Worm (Caenorhabditis elegans) whole organism, L1 larva: Measurements from ENCODE around the gene spc-2.

Experiments
- C04F5.9 ChIP-seq: sonication (generic microtip); optimal IDR thresholded peaks from 2 replicates; lab custom pipeline; 2016; ENCODE audit warnings: missing genetic modification characterization, missing compliant biosample characterization
- C16A3.4 ChIP-seq: fragments of 150-350 bp; optimal IDR thresholded peaks from 2 replicates; lab custom pipeline; 2014; ENCODE audit warnings: missing biosample characterization, missing genetic modification characterization
- F16B12.6 ChIP-seq: fragments of 150-350 bp; optimal IDR thresholded peaks from 2 replicates; lab custom pipeline; 2014; ENCODE audit warnings: missing biosample characterization, missing genetic modification characterization
- aha-1 ChIP-seq: fragments of 150-350 bp; optimal IDR thresholded peaks from 2 replicates; lab custom pipeline; 2014; ENCODE audit warnings: missing biosample characterization, missing genetic modification characterization
- ama-1 ChIP-seq: fragments of 150-350 bp; optimal IDR thresholded peaks from 2 replicates; lab custom pipeline; 2014
- ceh-63 ChIP-seq: fragments of 200-800 bp; sonication (Bioruptor generic); optimal IDR thresholded peaks from 2 replicates; lab custom pipeline; 2018; ENCODE audit warnings: mild to moderate bottlenecking, missing genetic modification characterization, missing compliant biosample characterization
- ces-1 ChIP-seq: fragments of 150-350 bp; optimal IDR thresholded peaks from 2 replicates; lab custom pipeline; 2014; ENCODE audit warnings: missing biosample characterization, missing genetic modification reagents, missing genetic modification characterization
- dpl-1 ChIP-seq, 3 experiments: fragments of 150-350 bp in 2 of 3; sonication (generic microtip) in 1 of 3; optimal IDR thresholded peaks; 2 replicates each; lab custom pipeline; 2014 to 2017; ENCODE audit warnings: missing biosample characterization in 3 of 3, missing genetic modification characterization in 3 of 3, missing genetic modification reagents in 3 of 3
- efl-1 ChIP-seq, 4 experiments: fragments of 150-350 bp; optimal IDR thresholded peaks in 3 of 4; peaks in 1 of 4; 1 replicate in 1 of 4; 2 replicates in 3 of 4; lab custom pipeline; 2014; ENCODE audit warnings: missing biosample characterization in 2 of 4, missing genetic modification characterization in 2 of 4, missing genetic modification reagents in 2 of 4
- egl-13 ChIP-seq: sonication (generic microtip); optimal IDR thresholded peaks from 2 replicates; lab custom pipeline; 2016; ENCODE audit warnings: missing genotype, missing genetic modification reagents, missing genetic modification characterization, missing compliant biosample characterization
- elt-2 ChIP-seq: sonication (generic microtip); optimal IDR thresholded peaks from 2 replicates; lab custom pipeline; 2016; ENCODE audit warnings: missing genetic modification characterization, mild to moderate bottlenecking, inconsistent platforms, missing compliant biosample characterization, missing genetic modification reagents
- elt-3 ChIP-seq, 6 experiments: fragments of 150-350 bp in 1 of 6; sonication (generic microtip); optimal IDR thresholded peaks; 2 replicates each; lab custom pipeline; 2017 to 2018; ENCODE audit warnings: missing biosample characterization in 6 of 6, missing genetic modification characterization in 6 of 6, inconsistent platforms in 1 of 6
- ets-5 ChIP-seq: fragments of 200-800 bp; sonication (Bioruptor generic); IDR thresholded peaks from 2 replicates; pipeline ENCODE4 v1.3.6; 2022; ENCODE audit warnings: missing genetic modification characterization, missing compliant biosample characterization
- fkh-10 ChIP-seq: sonication (generic microtip); optimal IDR thresholded peaks from 2 replicates; lab custom pipeline; 2017; ENCODE audit warnings: missing biosample characterization, missing genetic modification reagents, missing genetic modification characterization
- fos-1 ChIP-seq: fragments of 150-350 bp; optimal IDR thresholded peaks from 2 replicates; lab custom pipeline; 2014; ENCODE audit warnings: missing biosample characterization, missing genetic modification characterization
- grh-1 ChIP-seq: fragments of 200-800 bp; sonication (Bioruptor generic); IDR thresholded peaks from 2 replicates; pipeline ENCODE4 v1.3.6; 2022; ENCODE audit warnings: missing genetic modification reagents, missing genetic modification characterization, missing compliant biosample characterization
- hlh-17 ChIP-seq: fragments of 200-800 bp; sonication (Bioruptor generic); optimal IDR thresholded peaks from 2 replicates; lab custom pipeline; 2018; ENCODE audit warnings: missing genetic modification characterization, mild to moderate bottlenecking, missing compliant biosample characterization, moderate library complexity, borderline replicate concordance
- hpl-2 ChIP-seq: fragments of 150-350 bp; optimal IDR thresholded peaks from 2 replicates; lab custom pipeline; 2014; ENCODE audit warnings: missing biosample characterization, missing genetic modification reagents, missing genetic modification characterization
- jun-1 ChIP-seq: fragments of 150-350 bp; optimal IDR thresholded peaks from 2 replicates; lab custom pipeline; 2014; ENCODE audit warnings: missing biosample characterization, missing genetic modification reagents, missing genetic modification characterization
- lin-14 ChIP-seq: fragments of 200-800 bp; sonication (Bioruptor generic); optimal IDR thresholded peaks from 2 replicates; lab custom pipeline; 2018; ENCODE audit warnings: mild to moderate bottlenecking, missing genetic modification characterization, moderate library complexity, missing compliant biosample characterization
- lin-15B ChIP-seq: fragments of 150-350 bp; sonication (generic microtip); optimal IDR thresholded peaks from 3 replicates; lab custom pipeline; 2014; ENCODE audit warnings: missing biosample characterization, missing genetic modification characterization
- lin-35 ChIP-seq, 2 experiments: fragments of 150-350 bp; optimal IDR thresholded peaks; 2 replicates each; lab custom pipeline; 2014; ENCODE audit warnings: missing biosample characterization in 2 of 2, missing genetic modification characterization in 2 of 2, missing genetic modification reagents in 2 of 2
- lir-3 ChIP-seq: sonication (generic microtip); optimal IDR thresholded peaks from 2 replicates; lab custom pipeline; 2016; ENCODE audit warnings: mild to moderate bottlenecking, missing genetic modification characterization, moderate library complexity, missing compliant biosample characterization; ENCODE audit not compliant: poor library complexity
- lsy-2 ChIP-seq, 2 experiments: fragments of 150-350 bp; optimal IDR thresholded peaks; 2 replicates each; lab custom pipeline; 2014; ENCODE audit warnings: missing biosample characterization in 2 of 2, missing genetic modification characterization in 2 of 2
- mdl-1 ChIP-seq, 2 experiments: fragments of 150-350 bp; optimal IDR thresholded peaks; 2 replicates each; lab custom pipeline; 2014 to 2017; ENCODE audit warnings: missing biosample characterization in 2 of 2, missing genetic modification characterization in 2 of 2, inconsistent platforms in 1 of 2
- mef-2 ChIP-seq: fragments of 150-350 bp; optimal IDR thresholded peaks from 2 replicates; lab custom pipeline; 2014; ENCODE audit warnings: missing biosample characterization, missing genetic modification characterization
- mep-1 ChIP-seq: fragments of 150-350 bp; optimal IDR thresholded peaks from 2 replicates; lab custom pipeline; 2014; ENCODE audit warnings: missing biosample characterization, missing genetic modification characterization
- nhr-11 ChIP-seq: fragments of 150-350 bp; optimal IDR thresholded peaks from 2 replicates; lab custom pipeline; 2014; ENCODE audit warnings: missing biosample characterization, missing genetic modification characterization
- nhr-12 ChIP-seq: sonication (generic microtip); optimal IDR thresholded peaks from 2 replicates; lab custom pipeline; 2017; ENCODE audit warnings: missing biosample characterization, missing genetic modification characterization
- nhr-20 ChIP-seq: sonication (generic microtip); optimal IDR thresholded peaks from 2 replicates; lab custom pipeline; 2016; ENCODE audit warnings: mild to moderate bottlenecking, missing genetic modification characterization, missing compliant biosample characterization
- nhr-237 ChIP-seq: fragments of 150-350 bp; optimal IDR thresholded peaks from 2 replicates; lab custom pipeline; 2014; ENCODE audit warnings: missing biosample characterization, missing genetic modification characterization
- nhr-47 ChIP-seq: sonication (generic microtip); optimal IDR thresholded peaks from 2 replicates; lab custom pipeline; 2016; ENCODE audit warnings: mild to moderate bottlenecking, missing genetic modification characterization, moderate library complexity, missing compliant biosample characterization
- nhr-77 ChIP-seq: fragments of 150-350 bp; optimal IDR thresholded peaks from 2 replicates; lab custom pipeline; 2014; ENCODE audit warnings: missing biosample characterization, missing genetic modification characterization
- nhr-85 ChIP-seq: sonication (generic microtip); peaks from one replicate; lab custom pipeline; 2016; ENCODE audit warnings: missing genetic modification characterization, inconsistent platforms, missing compliant biosample characterization
- nhr-90 ChIP-seq: sonication (generic microtip); optimal IDR thresholded peaks from 2 replicates; lab custom pipeline; 2016; ENCODE audit warnings: mild to moderate bottlenecking, missing genetic modification characterization, missing compliant biosample characterization; ENCODE audit not compliant: poor library complexity
- pax-3 ChIP-seq: fragments of 200-800 bp; sonication (Bioruptor generic); optimal IDR thresholded peaks from 2 replicates; lab custom pipeline; 2018; ENCODE audit warnings: mild to moderate bottlenecking, missing genetic modification characterization, moderate library complexity, missing compliant biosample characterization
- pqm-1 ChIP-seq: sonication (generic microtip); optimal IDR thresholded peaks from 3 replicates; lab custom pipeline; 2017; ENCODE audit warnings: missing biosample characterization, missing genetic modification characterization
- rnt-1 ChIP-seq: sonication (generic microtip); optimal IDR thresholded peaks from 2 replicates; lab custom pipeline; 2016; ENCODE audit warnings: mild to moderate bottlenecking, missing genetic modification characterization, moderate library complexity, missing compliant biosample characterization
- snu-23 ChIP-seq: sonication (generic microtip); optimal IDR thresholded peaks from 2 replicates; lab custom pipeline; 2016; ENCODE audit warnings: missing genetic modification characterization, missing compliant biosample characterization
- sox-4 ChIP-seq: sonication (generic microtip); optimal IDR thresholded peaks from 2 replicates; lab custom pipeline; 2016; ENCODE audit warnings: missing genetic modification characterization, missing compliant biosample characterization
- sptf-1 ChIP-seq: fragments of 150-350 bp; optimal IDR thresholded peaks from 2 replicates; lab custom pipeline; 2014; ENCODE audit warnings: missing biosample characterization, missing genetic modification characterization
- swsn-7 ChIP-seq: sonication (generic microtip); optimal IDR thresholded peaks from 2 replicates; lab custom pipeline; 2016; ENCODE audit warnings: missing genetic modification characterization, missing compliant biosample characterization
- tbx-2 ChIP-seq: sonication (generic microtip); optimal IDR thresholded peaks from 2 replicates; lab custom pipeline; 2016; ENCODE audit warnings: missing genetic modification characterization, missing compliant biosample characterization
- tlp-1 ChIP-seq: fragments of 150-350 bp; optimal IDR thresholded peaks from 2 replicates; lab custom pipeline; 2014; ENCODE audit warnings: missing biosample characterization, missing genetic modification characterization
- unc-130 ChIP-seq: fragments of 150-350 bp; optimal IDR thresholded peaks from 2 replicates; lab custom pipeline; 2017; ENCODE audit warnings: missing biosample characterization, missing genetic modification characterization, inconsistent platforms
- unc-30 ChIP-seq: sonication (generic microtip); optimal IDR thresholded peaks from 2 replicates; lab custom pipeline; 2017; ENCODE audit warnings: missing biosample characterization, missing genetic modification characterization
- unc-62 ChIP-seq: fragments of 150-350 bp; optimal IDR thresholded peaks from 2 replicates; lab custom pipeline; 2014; ENCODE audit warnings: missing biosample characterization, missing genetic modification reagents, missing genetic modification characterization
- unc-98 ChIP-seq: fragments of 200-800 bp; sonication (Bioruptor generic); IDR thresholded peaks from 2 replicates; pipeline ENCODE4 v1.3.6; 2022; ENCODE audit warnings: missing genetic modification characterization, missing compliant biosample characterization
- vab-15 ChIP-seq: sonication (generic microtip); optimal IDR thresholded peaks from 2 replicates; lab custom pipeline; 2017; ENCODE audit warnings: missing genotype, mild to moderate bottlenecking, missing genetic modification characterization, missing compliant biosample characterization
- xbp-1 ChIP-seq: sonication (generic microtip); optimal IDR thresholded peaks from 2 replicates; lab custom pipeline; 2016; ENCODE audit warnings: missing genetic modification characterization, missing compliant biosample characterization
- zag-1 ChIP-seq: fragments of 150-350 bp; optimal IDR thresholded peaks from 2 replicates; lab custom pipeline; 2014; ENCODE audit warnings: missing biosample characterization, missing genetic modification characterization
- ztf-4 ChIP-seq: fragments of 150-350 bp; optimal IDR thresholded peaks from 2 replicates; lab custom pipeline; 2014; ENCODE audit warnings: missing biosample characterization, missing genetic modification characterization

spc-2 gene

DNA sequence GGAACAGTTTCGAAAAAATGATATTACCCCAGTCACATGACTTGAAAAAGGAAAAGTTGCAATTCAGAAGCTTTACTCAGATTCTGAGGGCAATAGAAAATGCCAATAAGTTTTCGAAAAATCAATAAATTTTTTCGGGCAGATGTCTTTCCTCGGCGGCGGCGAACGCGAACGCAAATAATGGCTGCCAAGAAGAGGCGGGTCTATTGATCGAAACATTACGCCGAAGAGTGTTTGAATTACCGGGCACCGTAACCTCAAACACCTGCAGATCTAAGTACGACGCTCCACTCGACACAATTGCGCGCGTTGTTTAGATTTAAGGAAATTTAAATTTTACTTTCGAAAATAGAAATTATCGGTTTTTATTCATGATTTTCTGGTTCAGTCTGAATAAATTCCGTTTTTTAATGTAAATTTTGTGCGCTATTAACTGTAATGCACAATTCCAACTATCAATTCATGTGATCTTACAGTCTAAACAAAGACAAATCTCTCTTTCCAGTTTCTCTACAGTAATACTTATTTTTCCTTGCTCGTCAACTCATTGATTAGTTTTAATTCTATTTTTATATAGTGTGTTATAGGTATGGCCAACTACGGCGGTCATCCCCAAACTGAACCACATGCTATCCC lies 17.8 kb upstream of the spc-2 start, which contains the start of gene prp-8:
Gene prp-8 (plus strand): TSS at position 586 of the 636 bp plus-strand sequence.
- TF ChIP-seq tbx-2 (peak; percentile 88), fos-1 (tag; lab: Kevin White, UChicago) (peak; percentile 67), zag-1 (tag; lab: Kevin White, UChicago) (no peak), lir-3 (tag; lab: Kevin White, UChicago) (peak; percentile 52), swsn-7 (peak; percentile 87), ces-1 (GFP tag; lab: Kevin White, UChicago) (no peak), lin-35 (GFP tag; optimal IDR thresholded peaks at IDR 0.05; lab: Kevin White, UChicago) (peak; percentile 95), unc-62 (GFP tag; lab: Kevin White, UChicago) (no peak), rnt-1 (peak; percentile 91), nhr-12 (tag; lab: Kevin White, UChicago) (no peak), unc-98 (GFP tag; lab: Robert Waterston, UW) (no peak), grh-1 (peak; percentile 46; the same call in 1 of the 2 replicates), nhr-77 (tag; lab: Kevin White, UChicago) (peak; percentile 85), lin-14 (GFP tag; lab: Kevin White, UChicago) (peak; percentile 93), pqm-1 (tag; lab: Kevin White, UChicago) (no peak), xbp-1 (tag; lab: Kevin White, UChicago) (peak; percentile 88), C16A3.4 (tag; lab: Kevin White, UChicago) (peak; percentile 96), ztf-4 (tag; lab: Kevin White, UChicago) (peak; percentile 69), ceh-63 (GFP tag; lab: Kevin White, UChicago) (no peak), vab-15 (peak; percentile 95), mdl-1 (tag; optimal IDR thresholded peaks at IDR 0.05; lab: Kevin White, UChicago) (peak in 1 of 2 experiments; percentile 87), jun-1 (peak; percentile 79), fkh-10 (peak; percentile 44), elt-2 (peak; percentile 33), pax-3 (tag; lab: Kevin White, UChicago) (peak; percentile 71), mep-1 (tag; lab: Kevin White, UChicago) (peak; percentile 96), nhr-90 (tag; lab: Kevin White, UChicago) (peak; percentile 71), egl-13 (tag; lab: Kevin White, UChicago) (peak; percentile 68), unc-130 (tag; lab: Kevin White, UChicago) (peak; percentile 99), nhr-237 (peak; percentile 58), hlh-17 (no peak), nhr-85 (tag; lab: Kevin White, UChicago) (peak; percentile 85), aha-1 (tag; lab: Kevin White, UChicago) (no peak), C04F5.9 (peak; percentile 35), nhr-20 (tag; lab: Kevin White, UChicago) (peak; percentile 90), nhr-11 (tag; lab: Kevin White, UChicago) (no peak), F16B12.6 (tag; lab: Kevin White, UChicago) (peak; percentile 70), sox-4 (tag; lab: Kevin White, UChicago) (peak; percentile 55), ets-5 (GFP tag; lab: Robert Waterston, UW) (no peak), snu-23 (peak; percentile 94), mef-2 (tag; lab: Kevin White, UChicago) (peak; percentile 74), lin-15B (tag; lab: Kevin White, UChicago) (peak; percentile 89), sptf-1 (tag; lab: Kevin White, UChicago) (no peak), dpl-1 (GFP tag; optimal IDR thresholded peaks at IDR 0.05; lab: Kevin White, UChicago) (peak; percentile 92 to 95 (median 93)), ama-1 (peak; percentile 51), efl-1 (optimal IDR thresholded peaks at IDR 0.05; lab: Kevin White, UChicago) (peak; percentile 85 to 93), efl-1 (GFP tag; optimal IDR thresholded peaks at IDR 0.05 in 1 of 2; lab: Kevin White, UChicago) (peak; percentile 92 to 99), nhr-47 (tag; lab: Kevin White, UChicago) (peak; percentile 84), unc-30 (tag; lab: Kevin White, UChicago) (no peak), lsy-2 (tag; optimal IDR thresholded peaks at IDR 0.05; lab: Kevin White, UChicago) (peak; percentile 99), tlp-1 (tag; lab: Kevin White, UChicago) (no peak), elt-3 (tag; optimal IDR thresholded peaks at IDR 0.05; lab: Kevin White, UChicago) (peak in 3 of 6 experiments; percentile 67 to 81 (median 75)), hpl-2 (no peak)
